Worm (Caenorhabditis elegans): ENCODE measurements around the gene C40A11.7.

DNA sequence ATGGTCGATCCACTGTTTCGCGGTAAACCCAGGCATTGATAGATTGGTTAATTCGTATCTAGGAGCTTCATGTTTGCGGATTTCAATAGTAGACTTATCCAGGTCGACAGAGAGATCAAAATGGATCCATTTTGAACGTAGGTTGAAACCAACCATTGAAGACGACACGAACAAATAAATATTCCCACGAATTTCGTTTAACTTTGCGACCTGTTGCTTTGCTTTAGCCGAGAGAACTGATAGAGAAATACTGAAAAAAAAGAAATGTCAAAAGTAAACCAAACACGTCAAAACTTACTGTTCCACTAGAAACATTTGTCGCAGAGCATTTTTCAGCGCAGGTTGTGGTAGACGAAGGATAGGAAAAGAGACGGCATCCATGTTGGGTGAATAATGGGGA is 18.0 kb upstream of the C40A11.7 start, which contains the start of gene fbxb-38:
- TF ChIP-seq ref-1 (GFP tag; conservative IDR thresholded peaks at IDR 0.05) (no peak), flt-1 (GFP tag; IDR thresholded peaks at IDR 0.05) (no peak), klf-2 (GFP tag; conservative IDR thresholded peaks at IDR 0.05) (no peak), med-1 (GFP tag; optimal IDR thresholded peaks at IDR 0.05; ENCODE audit: insufficient read depth) (no peak), cog-1 (tag; optimal IDR thresholded peaks at IDR 0.05) (no peak), tab-1 (GFP tag; IDR thresholded peaks at IDR 0.05) (no peak), T22C8.4 (GFP tag; IDR thresholded peaks at IDR 0.05) (no peak), ztf-23 (GFP tag; IDR thresholded peaks at IDR 0.05) (no peak), ztf-29 (GFP tag; IDR thresholded peaks at IDR 0.05) (no peak)
